Worm (Caenorhabditis elegans) whole organism, late embryonic: ENCODE measurements around the gene srx-54.

Source experiments
- C38D4.7 ChIP-seq: fragments of 200-800 bp; sonication (Bioruptor generic); optimal IDR thresholded peaks from 2 replicates; lab custom pipeline; 2018; ENCODE audit warnings: mild to moderate bottlenecking, missing genetic modification characterization, moderate library complexity, missing compliant biosample characterization
- ceh-45 ChIP-seq: fragments of 200-800 bp; sonication (Bioruptor generic); IDR thresholded peaks from 2 replicates; pipeline ENCODE4 v1.3.6; 2022; ENCODE audit warnings: missing genetic modification reagents, missing genetic modification characterization, missing compliant biosample characterization
- elt-2 ChIP-seq: sonication (generic microtip); optimal IDR thresholded peaks from 2 replicates; lab custom pipeline; 2016; ENCODE audit warnings: missing genetic modification reagents, missing genetic modification characterization, missing compliant biosample characterization
- ets-4 ChIP-seq: sonication (generic microtip); optimal IDR thresholded peaks from 2 replicates; lab custom pipeline; 2016; ENCODE audit warnings: missing genetic modification characterization, missing compliant biosample characterization

- TF ChIP-seq C38D4.7 (GFP tag; lab: Kevin White, UChicago), result no peak
- TF ChIP-seq ceh-45 (GFP tag; lab: Robert Waterston, UW), result no peak
- TF ChIP-seq elt-2 (tag; lab: Kevin White, UChicago), result no peak
- no peak for TF ChIP-seq ets-4 (tag; lab: Kevin White, UChicago)
These were observed 12.0 kb downstream of the srx-54 start, which contains the start of gene Y102A5C.40 for ce11 chrV:16987035-16987434.
